Worm (Caenorhabditis elegans) whole organism, young adult: ENCODE measurements around the gene F47E1.1.
A peak's percentile ranks its signal among the peaks of the same experiment; 100 is the strongest.

Experiments
- B0019.2 ChIP-seq: fragments of 200-800 bp; sonication (Bioruptor generic); conservative IDR thresholded peaks from 2 replicates; pipeline ENCODE4 v1.3.6; 2022; ENCODE audit warnings: missing genetic modification reagents, missing genetic modification characterization, missing compliant biosample characterization
- B0261.1 ChIP-seq: sonication (generic microtip); optimal IDR thresholded peaks from 2 replicates; lab custom pipeline; 2016; ENCODE audit warnings: mild to moderate bottlenecking, missing genetic modification characterization, moderate library complexity, missing compliant biosample characterization
- F10E7.11 ChIP-seq: sonication (generic microtip); optimal IDR thresholded peaks from 2 replicates; lab custom pipeline; 2017; ENCODE audit warnings: mild to moderate bottlenecking, missing genetic modification characterization, moderate library complexity, missing compliant biosample characterization
- F22D6.2 ChIP-seq: sonication (generic microtip); optimal IDR thresholded peaks from 2 replicates; lab custom pipeline; 2016; ENCODE audit warnings: mild to moderate bottlenecking, missing genetic modification characterization, missing compliant biosample characterization
- F37B4.10 ChIP-seq: fragments of 200-800 bp; sonication (Bioruptor generic); IDR thresholded peaks from 2 replicates; pipeline ENCODE4 v1.3.6; 2022; ENCODE audit warnings: missing genetic modification characterization, missing compliant biosample characterization
- F55B11.4 ChIP-seq: sonication (generic microtip); optimal IDR thresholded peaks from 2 replicates; lab custom pipeline; 2016; ENCODE audit warnings: missing compliant biosample characterization, missing genetic modification characterization, borderline replicate concordance; ENCODE audit not compliant: insufficient read depth
- F57A8.1 ChIP-seq: fragments of 200-800 bp; sonication (Bioruptor generic); optimal IDR thresholded peaks from 2 replicates; lab custom pipeline; 2018; ENCODE audit warnings: mild to moderate bottlenecking, missing genetic modification characterization, moderate library complexity, missing compliant biosample characterization
- T07F8.4 ChIP-seq: sonication (generic microtip); optimal IDR thresholded peaks from 2 replicates; lab custom pipeline; 2016; ENCODE audit warnings: mild to moderate bottlenecking, missing genetic modification characterization, moderate library complexity, missing compliant biosample characterization
- T26A5.8 ChIP-seq: sonication (generic microtip); optimal IDR thresholded peaks from 2 replicates; lab custom pipeline; 2016; ENCODE audit warnings: missing genetic modification characterization, missing compliant biosample characterization
- Y56A3A.18 ChIP-seq: fragments of 200-800 bp; sonication (Bioruptor generic); IDR thresholded peaks from 2 replicates; pipeline ENCODE4 v1.3.6; 2022; ENCODE audit warnings: missing genetic modification reagents, missing genetic modification characterization, missing compliant biosample characterization
- Y67H2A.10 ChIP-seq: fragments of 200-800 bp; sonication (Bioruptor generic); conservative IDR thresholded peaks from 2 replicates; pipeline ENCODE4 v1.3.6; 2022; ENCODE audit warnings: missing genetic modification reagents, missing genetic modification characterization, missing compliant biosample characterization
- Y79H2A.3 ChIP-seq: fragments of 200-800 bp; sonication (Bioruptor generic); conservative IDR thresholded peaks from 2 replicates; pipeline ENCODE4 v1.3.6; 2022; ENCODE audit warnings: missing genetic modification reagents, missing genetic modification characterization, missing compliant biosample characterization
- ZK185.1 ChIP-seq: sonication (generic microtip); optimal IDR thresholded peaks from 2 replicates; lab custom pipeline; 2016; ENCODE audit warnings: mild to moderate bottlenecking, missing genetic modification characterization, missing compliant biosample characterization; ENCODE audit not compliant: poor library complexity, severe bottlenecking
- aptf-3 ChIP-seq: fragments of 200-800 bp; sonication (Bioruptor generic); IDR thresholded peaks from 2 replicates; pipeline ENCODE4 v1.3.6; 2022; ENCODE audit warnings: missing genetic modification characterization, missing compliant biosample characterization
- atf-7 ChIP-seq: sonication (generic microtip); optimal IDR thresholded peaks from 2 replicates; lab custom pipeline; 2017; ENCODE audit warnings: mild to moderate bottlenecking, missing genetic modification characterization, missing compliant biosample characterization
- attf-3 ChIP-seq: fragments of 200-800 bp; sonication (Bioruptor generic); conservative IDR thresholded peaks from 2 replicates; pipeline ENCODE4 v1.3.6; 2022; ENCODE audit warnings: missing genetic modification reagents, missing genetic modification characterization, missing compliant biosample characterization
- attf-6 ChIP-seq: fragments of 200-800 bp; sonication (Bioruptor generic); IDR thresholded peaks from 2 replicates; pipeline ENCODE4 v1.3.6; 2022; ENCODE audit warnings: missing genetic modification reagents, missing genetic modification characterization, missing compliant biosample characterization
- bed-1 ChIP-seq: fragments of 200-800 bp; sonication (Bioruptor generic); IDR thresholded peaks from 2 replicates; pipeline ENCODE4 v1.3.6; 2022; ENCODE audit warnings: missing genetic modification reagents, missing genetic modification characterization, missing compliant biosample characterization
- bed-2 ChIP-seq: fragments of 200-800 bp; sonication (Bioruptor generic); IDR thresholded peaks from 2 replicates; pipeline ENCODE4 v1.3.6; 2022; ENCODE audit warnings: missing genetic modification reagents, missing genetic modification characterization, missing compliant biosample characterization
- ccch-3 ChIP-seq: fragments of 200-800 bp; sonication (Bioruptor generic); optimal IDR thresholded peaks from 2 replicates; lab custom pipeline; 2018; ENCODE audit warnings: mild to moderate bottlenecking, missing genetic modification characterization, missing compliant biosample characterization
- cebp-1 ChIP-seq, 2 experiments: fragments of 200-800 bp in 1 of 2; sonication (Bioruptor generic) in 1 of 2; sonication (generic microtip) in 1 of 2; IDR thresholded peaks in 1 of 2; optimal IDR thresholded peaks in 1 of 2; 2 replicates each; pipeline versions ENCODE4 v1.3.6 to Lab custom; 2017 to 2022; ENCODE audit warnings: missing compliant biosample characterization in 2 of 2, missing genetic modification characterization in 2 of 2, mild to moderate bottlenecking in 1 of 2, missing genetic modification reagents in 1 of 2, moderate library complexity in 1 of 2
- cebp-2 ChIP-seq: fragments of 200-800 bp; sonication (Bioruptor generic); IDR thresholded peaks from 2 replicates; pipeline ENCODE4 v1.3.6; 2022; ENCODE audit warnings: missing genetic modification characterization, missing compliant biosample characterization
- ceh-27 ChIP-seq: fragments of 200-800 bp; sonication (Bioruptor generic); optimal IDR thresholded peaks from 2 replicates; lab custom pipeline; 2018; ENCODE audit warnings: mild to moderate bottlenecking, missing genetic modification characterization, moderate library complexity, missing compliant biosample characterization
- ceh-91 ChIP-seq: fragments of 200-800 bp; sonication (Bioruptor generic); IDR thresholded peaks from 2 replicates; pipeline ENCODE4 v1.3.6; 2022; ENCODE audit warnings: missing genetic modification reagents, missing genetic modification characterization, missing compliant biosample characterization
- dpff-1 ChIP-seq: sonication (generic microtip); optimal IDR thresholded peaks from 2 replicates; lab custom pipeline; 2017; ENCODE audit warnings: mild to moderate bottlenecking, missing genetic modification characterization, missing compliant biosample characterization
- egl-44 ChIP-seq: fragments of 200-800 bp; sonication (Bioruptor generic); IDR thresholded peaks from 2 replicates; pipeline ENCODE4 v1.3.6; 2022; ENCODE audit warnings: missing genetic modification reagents, missing genetic modification characterization, missing compliant biosample characterization
- hmg-20 ChIP-seq: fragments of 200-800 bp; sonication (Bioruptor generic); IDR thresholded peaks from 2 replicates; pipeline ENCODE4 v1.3.6; 2022; ENCODE audit warnings: missing genetic modification reagents, missing genetic modification characterization, missing compliant biosample characterization
- let-526 ChIP-seq: fragments of 200-800 bp; sonication (Bioruptor generic); IDR thresholded peaks from 2 replicates; pipeline ENCODE4 v1.3.6; 2022; ENCODE audit warnings: missing genetic modification reagents, missing genetic modification characterization, missing compliant biosample characterization
- lin-26 ChIP-seq: fragments of 200-800 bp; sonication (Bioruptor generic); IDR thresholded peaks from 2 replicates; pipeline ENCODE4 v1.3.6; 2022; ENCODE audit warnings: missing genetic modification reagents, missing genetic modification characterization, missing compliant biosample characterization
- lin-35 ChIP-seq, 3 experiments: fragments of 150-350 bp in 2 of 3; sonication (generic microtip) in 1 of 3; optimal IDR thresholded peaks; 2 replicates each; lab custom pipeline; 2014 to 2018; ENCODE audit warnings: missing biosample characterization in 3 of 3, missing genetic modification characterization in 3 of 3, missing genetic modification reagents in 3 of 3
- lin-54 ChIP-seq: fragments of 200-800 bp; sonication (Bioruptor generic); optimal IDR thresholded peaks from 2 replicates; lab custom pipeline; 2018; ENCODE audit warnings: mild to moderate bottlenecking, missing genetic modification characterization, missing compliant biosample characterization
- lsl-1 ChIP-seq: fragments of 200-800 bp; sonication (Bioruptor generic); optimal IDR thresholded peaks from 2 replicates; lab custom pipeline; 2018; ENCODE audit warnings: mild to moderate bottlenecking, missing genetic modification characterization, moderate library complexity, missing compliant biosample characterization
- madf-10 ChIP-seq: sonication (generic microtip); optimal IDR thresholded peaks from 2 replicates; lab custom pipeline; 2016; ENCODE audit warnings: mild to moderate bottlenecking, missing genetic modification characterization, missing compliant biosample characterization
- mcd-1 ChIP-seq: fragments of 200-800 bp; sonication (Bioruptor generic); IDR thresholded peaks from 2 replicates; pipeline ENCODE4 v1.3.6; 2022; ENCODE audit warnings: missing genetic modification reagents, missing genetic modification characterization, missing compliant biosample characterization
- nfyb-1 ChIP-seq: fragments of 200-800 bp; sonication (Bioruptor generic); IDR thresholded peaks from 2 replicates; pipeline ENCODE4 v1.3.6; 2022; ENCODE audit warnings: missing genetic modification reagents, missing genetic modification characterization, missing compliant biosample characterization
- sdz-38 ChIP-seq: sonication (generic microtip); optimal IDR thresholded peaks from 2 replicates; lab custom pipeline; 2016; ENCODE audit warnings: missing genotype, missing genetic modification characterization, missing compliant biosample characterization
- snpc-1.1 ChIP-seq: sonication (generic microtip); optimal IDR thresholded peaks from 2 replicates; lab custom pipeline; 2017; ENCODE audit warnings: missing genetic modification characterization, mild to moderate bottlenecking, missing compliant biosample characterization, antibody characterized with exemption, moderate library complexity, missing genotype, missing genetic modification reagents; ENCODE audit not compliant: insufficient read depth
- tbx-9 ChIP-seq: sonication (generic microtip); optimal IDR thresholded peaks from 2 replicates; lab custom pipeline; 2016; ENCODE audit warnings: borderline replicate concordance, missing genetic modification characterization, inconsistent platforms, missing compliant biosample characterization
- unc-62 ChIP-seq: fragments of 150-350 bp; optimal IDR thresholded peaks from 2 replicates; lab custom pipeline; 2014; ENCODE audit warnings: missing biosample characterization, missing genetic modification reagents, missing genetic modification characterization
- ztf-22 ChIP-seq: fragments of 200-800 bp; sonication (Bioruptor generic); optimal IDR thresholded peaks from 2 replicates; lab custom pipeline; 2018; ENCODE audit warnings: mild to moderate bottlenecking, missing genetic modification characterization, moderate library complexity, missing compliant biosample characterization
- ztf-26 ChIP-seq: sonication (generic microtip); optimal IDR thresholded peaks from 2 replicates; lab custom pipeline; 2017; ENCODE audit warnings: missing genetic modification characterization, missing compliant biosample characterization
- ztf-3 ChIP-seq: fragments of 200-800 bp; sonication (Bioruptor generic); optimal IDR thresholded peaks from 2 replicates; lab custom pipeline; 2018; ENCODE audit warnings: mild to moderate bottlenecking, missing genetic modification characterization, missing compliant biosample characterization

The F47E1.1 gene

DNA sequence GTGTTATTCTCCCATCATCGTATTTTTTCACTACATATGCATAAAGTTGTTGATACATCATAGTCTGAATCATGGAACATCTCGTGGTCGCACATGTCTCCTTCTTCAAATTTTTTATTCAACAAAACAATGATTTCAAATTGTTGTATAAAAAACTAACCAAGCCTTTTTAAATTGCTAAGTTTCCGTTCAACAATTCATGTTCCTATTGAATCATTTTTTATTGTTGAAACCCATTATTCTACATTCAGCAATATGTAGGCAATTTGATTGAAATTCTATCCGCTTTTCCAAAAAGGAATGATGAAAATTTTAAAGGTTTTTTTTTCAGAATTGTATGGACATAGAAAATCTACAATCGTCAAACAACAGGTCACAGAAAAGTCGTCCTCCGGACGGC is 5.7 kb downstream of the F47E1.1 start, which contains the start of gene ajm-1:
Gene ajm-1 (plus strand): TSS at position 301 of the 400 bp plus-strand sequence.
- TF ChIP-seq B0019.2 (GFP tag; lab: Robert Waterston, UW) (no peak), ztf-26 (no peak), ceh-27 (GFP tag; lab: Kevin White, UChicago) (no peak), ztf-3 (GFP tag; lab: Kevin White, UChicago) (no peak), let-526 (GFP tag; lab: Robert Waterston, UW) (no peak), B0261.1 (tag; lab: Kevin White, UChicago) (no peak), ccch-3 (no peak)

DNA sequence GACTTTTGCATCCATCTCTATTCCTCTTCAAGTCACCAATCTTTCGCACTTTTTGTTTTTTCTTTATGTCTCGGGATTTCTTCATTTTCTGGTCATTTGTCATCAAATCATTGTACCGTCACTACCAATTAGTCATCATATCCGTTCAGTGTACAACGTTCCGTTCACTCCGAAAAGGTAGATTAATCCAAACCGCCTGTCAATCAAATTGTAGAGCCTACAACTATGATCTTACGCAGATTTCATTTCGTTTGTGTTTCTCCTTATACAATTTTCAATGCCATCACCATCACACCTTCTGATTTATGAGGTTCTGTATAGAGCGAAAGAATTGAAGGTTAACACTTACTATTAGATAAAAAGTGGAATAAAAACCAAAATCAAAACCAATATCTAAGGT is 8.9 kb downstream of the F47E1.1 start:
- no peak for TF ChIP-seq T26A5.8 (tag; lab: Kevin White, UChicago)
- no peak for TF ChIP-seq sdz-38 (tag; lab: Kevin White, UChicago)
- TF ChIP-seq atf-7 (tag; lab: Kevin White, UChicago): no peak
- no peak for TF ChIP-seq B0019.2 (GFP tag; lab: Robert Waterston, UW)
- peak; percentile 53 for TF ChIP-seq unc-62 (GFP tag; lab: Kevin White, UChicago)

DNA sequence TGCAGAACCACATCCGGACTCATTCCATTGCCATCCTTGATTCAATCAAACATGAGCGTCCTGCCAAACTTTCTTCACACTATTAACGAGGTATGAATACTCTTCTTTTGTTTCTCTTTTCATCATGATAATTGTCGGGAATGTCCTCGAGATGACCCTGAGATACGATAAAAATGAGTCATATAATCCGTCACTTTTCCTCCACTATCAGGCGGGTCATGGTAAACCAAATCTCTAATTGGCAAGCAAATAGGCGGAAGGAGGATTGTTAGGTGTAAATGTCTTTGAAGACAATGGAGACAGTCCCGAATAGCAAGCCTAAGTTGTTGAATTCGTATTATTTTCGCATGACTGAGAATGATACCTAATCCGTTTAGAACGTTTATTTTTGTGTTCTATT is 11.6 kb downstream of the F47E1.1 start:
- TF ChIP-seq lin-26 (GFP tag; lab: Robert Waterston, UW) (no peak), attf-3 (no peak), egl-44 (GFP tag; lab: Robert Waterston, UW) (no peak), F10E7.11 (tag; lab: Kevin White, UChicago) (no peak), cebp-1 (GFP tag; IDR thresholded peaks at IDR 0.05; lab: Robert Waterston, UW) (no peak), cebp-1 (tag; optimal IDR thresholded peaks at IDR 0.05; lab: Kevin White, UChicago) (no peak), lin-35 (GFP tag; optimal IDR thresholded peaks at IDR 0.05; lab: Kevin White, UChicago) (no peak), hmg-20 (GFP tag; lab: Robert Waterston, UW) (no peak), Y67H2A.10 (GFP tag; lab: Robert Waterston, UW) (no peak), madf-10 (no peak), ceh-91 (GFP tag; lab: Robert Waterston, UW) (no peak), F57A8.1 (no peak), snpc-1.1 (tag; lab: Kevin White, UChicago) (no peak), attf-6 (GFP tag; lab: Robert Waterston, UW) (no peak), aptf-3 (GFP tag; lab: Robert Waterston, UW) (no peak), bed-2 (GFP tag; lab: Robert Waterston, UW) (no peak), mcd-1 (GFP tag; lab: Robert Waterston, UW) (no peak), ztf-26 (no peak), nfyb-1 (GFP tag; lab: Robert Waterston, UW) (no peak)

DNA sequence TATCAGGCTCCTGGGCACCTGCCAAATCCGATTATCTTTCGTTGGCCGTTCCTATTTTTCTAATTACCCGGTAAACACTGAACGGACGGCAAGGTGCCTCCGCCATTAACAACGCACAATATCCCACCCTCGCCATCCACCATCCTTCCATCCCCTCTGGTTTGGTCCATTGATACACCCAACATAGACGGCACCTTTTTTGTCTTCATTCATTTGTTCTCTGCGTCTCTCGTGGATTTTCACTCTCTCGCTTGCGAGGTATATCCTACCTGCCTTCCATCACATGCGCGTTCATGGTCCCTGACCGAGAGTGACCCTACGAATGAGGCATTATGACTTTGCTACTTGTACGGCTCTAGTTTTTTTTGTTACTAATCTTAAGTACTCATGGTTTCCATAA is 12.6 kb downstream of the F47E1.1 start:
- TF ChIP-seq Y79H2A.3 (GFP tag; lab: Robert Waterston, UW): no peak
- no peak for TF ChIP-seq B0019.2 (GFP tag; lab: Robert Waterston, UW)
- TF ChIP-seq snpc-1.1 (tag; lab: Kevin White, UChicago): no peak
- TF ChIP-seq aptf-3 (GFP tag; lab: Robert Waterston, UW): no peak
- no peak for TF ChIP-seq F10E7.11 (tag; lab: Kevin White, UChicago)
- no peak for TF ChIP-seq nfyb-1 (GFP tag; lab: Robert Waterston, UW)
- no peak for TF ChIP-seq dpff-1 (tag; lab: Kevin White, UChicago)
- no peak for TF ChIP-seq bed-1
- TF ChIP-seq T07F8.4 (tag; lab: Kevin White, UChicago): no peak
- no peak for TF ChIP-seq ztf-22 (GFP tag; lab: Kevin White, UChicago)
- TF ChIP-seq ZK185.1 (tag; lab: Kevin White, UChicago): no peak
- no peak for TF ChIP-seq cebp-2 (GFP tag; lab: Robert Waterston, UW)
- no peak for TF ChIP-seq F37B4.10
- no peak for TF ChIP-seq lin-54 (GFP tag; lab: Kevin White, UChicago)
- no peak for TF ChIP-seq lsl-1 (GFP tag; lab: Kevin White, UChicago)
- no peak for TF ChIP-seq tbx-9 (tag; lab: Kevin White, UChicago)
- TF ChIP-seq hmg-20 (GFP tag; lab: Robert Waterston, UW): no peak
- no peak for TF ChIP-seq F22D6.2 (tag; lab: Kevin White, UChicago)
- TF ChIP-seq Y56A3A.18: no peak
- no peak for TF ChIP-seq F55B11.4 (tag; lab: Kevin White, UChicago)
